Worm (Caenorhabditis elegans): ENCODE data around the gene srt-55.
A peak's percentile ranks its signal among the peaks of the same experiment; 100 is the strongest.

srt-55 gene

ce11 chrIII:10090685-10091084 lies 15.6 kb downstream of the srt-55 start, which contains the start of gene gtf-2H2C:
TSS of gene gtf-2H2C (minus strand) at chrIII:10090785.
- TF ChIP-seq daf-19 (GFP tag; conservative IDR thresholded peaks at IDR 0.05), result no peak
- peak; percentile 7; the same call in 1 of the 2 replicates for TF ChIP-seq pha-4 (GFP tag; IDR thresholded peaks at IDR 0.05)
- TF ChIP-seq pha-4 (tag; optimal IDR thresholded peaks at IDR 0.05), result no peak

- TF ChIP-seq Y105C5A.15 (GFP tag; IDR thresholded peaks at IDR 0.05) (no peak), nhr-10 (tag; optimal IDR thresholded peaks at IDR 0.05) (no peak), zfp-3 (GFP tag; conservative IDR thresholded peaks at IDR 0.05) (no peak), dmd-8 (GFP tag; IDR thresholded peaks at IDR 0.05) (no peak), lsy-2 (tag; optimal IDR thresholded peaks at IDR 0.05) (no peak), nhr-6 (tag; optimal IDR thresholded peaks at IDR 0.05) (no peak), lin-15B (tag; optimal IDR thresholded peaks at IDR 0.05) (no peak), lin-13 (GFP tag; optimal IDR thresholded peaks at IDR 0.05) (no peak), mxl-2 (GFP tag; conservative IDR thresholded peaks at IDR 0.05) (no peak), zip-2 (tag; optimal IDR thresholded peaks at IDR 0.05) (no peak), tag-97 (GFP tag; IDR thresholded peaks at IDR 0.05) (no peak), ceh-82 (tag; optimal IDR thresholded peaks at IDR 0.05) (no peak), skn-1 (tag; optimal IDR thresholded peaks at IDR 0.05) (no peak), ceh-28 (tag; optimal IDR thresholded peaks at IDR 0.05) (no peak), zag-1 (tag; optimal IDR thresholded peaks at IDR 0.05) (no peak), vab-7 (GFP tag; IDR thresholded peaks at IDR 0.05) (no peak)
These were observed 17.7 kb downstream of the srt-55 start, which contains the start of gene hal-2 for ce11 chrIII:10088508-10088981. TSS of gene hal-2 (minus strand) at chrIII:10088931.

ce11 chrIII:10085983-10086382 lies 20.3 kb downstream of the srt-55 start, which contains the start of gene T16H12.2:
TSS of gene T16H12.2 (plus strand) at chrIII:10086283.
- TF ChIP-seq unc-130 (GFP tag; optimal IDR thresholded peaks at IDR 0.05), result no peak

- no peak for TF ChIP-seq nhr-77 (tag; optimal IDR thresholded peaks at IDR 0.05)
- peak; percentile 91 for TF ChIP-seq aha-1 (tag)
- no peak for TF ChIP-seq mdl-1 (tag; optimal IDR thresholded peaks at IDR 0.05)
- TF ChIP-seq daf-12 (tag; optimal IDR thresholded peaks at IDR 0.05), result no peak
- no peak for TF ChIP-seq nhr-41 (GFP tag; IDR thresholded peaks at IDR 0.05)
- TF ChIP-seq madf-9 (GFP tag; conservative IDR thresholded peaks at IDR 0.05), result no peak
- peak in 1 of 2 experiments; percentile 22 for TF ChIP-seq unc-62 (GFP tag; optimal IDR thresholded peaks at IDR 0.05 in 1 of 2)
- no peak for TF ChIP-seq unc-62 (tag; optimal IDR thresholded peaks at IDR 0.05)
These were observed 20.7 kb downstream of the srt-55 start for ce11 chrIII:10085574-10085973.

ce11 chrIII:10085103-10085502 lies 21.2 kb downstream of the srt-55 start, which contains the start of gene T16H12.13:
TSS of gene T16H12.13 (plus strand) at chrIII:10085403.
- TF ChIP-seq dpl-1 (GFP tag; optimal IDR thresholded peaks at IDR 0.05) (no peak), ceh-44 (GFP tag; IDR thresholded peaks at IDR 0.05) (no peak), lim-7 (GFP tag; IDR thresholded peaks at IDR 0.05) (no peak), nhr-77 (tag; optimal IDR thresholded peaks at IDR 0.05) (no peak), jun-1 (tag; optimal IDR thresholded peaks at IDR 0.05) (no peak)

- TF ChIP-seq Y75B8A.6 (GFP tag; IDR thresholded peaks at IDR 0.05), result no peak
These were observed 23.0 kb downstream of the srt-55 start, which contains the start of gene T16H12.3 for ce11 chrIII:10083242-10083641. TSS of gene T16H12.3 (minus strand) at chrIII:10083292.
